Fruit fly (Drosophila melanogaster) whole organism: ENCODE data around the gene Obp83a.

ENCODE experiments used
- CG8478 ChIP-seq: fragments of >200 bp; optimal IDR thresholded peaks from 2 replicates; lab custom pipeline; 2018; ENCODE audit warnings: inconsistent platforms
- Dll ChIP-seq: fragments of >200 bp; optimal IDR thresholded peaks from 2 replicates; lab custom pipeline; 2017
- EcR ChIP-seq, 2 experiments: fragments of >200 bp; optimal IDR thresholded peaks; 2 replicates each; lab custom pipeline; 2017; ENCODE audit warnings: missing biosample characterization in 2 of 2, missing genetic modification characterization in 2 of 2, missing genetic modification reagents in 2 of 2
- pan ChIP-seq: fragments of >200 bp; optimal IDR thresholded peaks from 2 replicates; lab custom pipeline; 2017
- psq ChIP-seq: fragments of >200 bp; optimal IDR thresholded peaks from 2 replicates; lab custom pipeline; 2017
- usp ChIP-seq: fragments of >200 bp; optimal IDR thresholded peaks from 2 replicates; lab custom pipeline; 2017; ENCODE audit warnings: missing biosample characterization, missing genetic modification characterization, mixed read lengths

dm6 chr3R:6008202-6009062 lies 33.4 kb upstream of the Obp83a start, which contains the start of gene Rm62:
- TF ChIP-seq EcR (GFP tag; optimal IDR thresholded peaks at IDR 0.05; lab: Kevin White, UChicago) (no peak), psq (lab: Kevin White, UChicago) (no peak), CG8478 (lab: Kevin White, UChicago) (no peak), Dll (no peak), pan (lab: Kevin White, UChicago) (no peak), usp (GFP tag; lab: Kevin White, UChicago) (no peak)
